Worm (Caenorhabditis elegans) whole organism, young adult: ENCODE data around the gene F21H7.3.

ENCODE experiments used
- B0019.2 ChIP-seq: fragments of 200-800 bp; sonication (Bioruptor generic); conservative IDR thresholded peaks from 2 replicates; pipeline ENCODE4 v1.3.6; 2022; ENCODE audit warnings: missing genetic modification reagents, missing genetic modification characterization, missing compliant biosample characterization
- B0035.1 ChIP-seq: sonication (generic microtip); optimal IDR thresholded peaks from 2 replicates; lab custom pipeline; 2016; ENCODE audit warnings: missing genetic modification characterization, mild to moderate bottlenecking, missing compliant biosample characterization, missing genotype, missing genetic modification reagents
- F10E7.11 ChIP-seq: sonication (generic microtip); optimal IDR thresholded peaks from 2 replicates; lab custom pipeline; 2017; ENCODE audit warnings: mild to moderate bottlenecking, missing genetic modification characterization, moderate library complexity, missing compliant biosample characterization
- F23B12.7 ChIP-seq: sonication (generic microtip); optimal IDR thresholded peaks from 2 replicates; lab custom pipeline; 2017; ENCODE audit warnings: missing genetic modification characterization, mild to moderate bottlenecking, missing compliant biosample characterization, antibody characterized with exemption, moderate library complexity; ENCODE audit not compliant: insufficient read depth
- F37B4.10 ChIP-seq: fragments of 200-800 bp; sonication (Bioruptor generic); IDR thresholded peaks from 2 replicates; pipeline ENCODE4 v1.3.6; 2022; ENCODE audit warnings: missing genetic modification characterization, missing compliant biosample characterization
- F49E8.2 ChIP-seq: sonication (generic microtip); optimal IDR thresholded peaks from 3 replicates; lab custom pipeline; 2017; ENCODE audit warnings: missing genetic modification characterization, mild to moderate bottlenecking, missing compliant biosample characterization, antibody characterized with exemption, moderate library complexity; ENCODE audit not compliant: insufficient read depth
- F52B5.7 ChIP-seq: sonication (generic microtip); optimal IDR thresholded peaks from 2 replicates; lab custom pipeline; 2016; ENCODE audit warnings: mild to moderate bottlenecking, missing genetic modification characterization, missing compliant biosample characterization
- K12H6.12 ChIP-seq: fragments of 200-800 bp; sonication (Bioruptor generic); optimal IDR thresholded peaks from 2 replicates; lab custom pipeline; 2018; ENCODE audit warnings: mild to moderate bottlenecking, missing genetic modification characterization, missing compliant biosample characterization
- T26A5.8 ChIP-seq: sonication (generic microtip); optimal IDR thresholded peaks from 2 replicates; lab custom pipeline; 2016; ENCODE audit warnings: missing genetic modification characterization, missing compliant biosample characterization
- Y79H2A.3 ChIP-seq: fragments of 200-800 bp; sonication (Bioruptor generic); conservative IDR thresholded peaks from 2 replicates; pipeline ENCODE4 v1.3.6; 2022; ENCODE audit warnings: missing genetic modification reagents, missing genetic modification characterization, missing compliant biosample characterization
- akir-1 ChIP-seq: fragments of 200-800 bp; sonication (Bioruptor generic); optimal IDR thresholded peaks from 2 replicates; lab custom pipeline; 2018; ENCODE audit warnings: mild to moderate bottlenecking, missing genetic modification characterization, moderate library complexity, missing compliant biosample characterization
- aptf-3 ChIP-seq: fragments of 200-800 bp; sonication (Bioruptor generic); IDR thresholded peaks from 2 replicates; pipeline ENCODE4 v1.3.6; 2022; ENCODE audit warnings: missing genetic modification characterization, missing compliant biosample characterization
- athp-1 ChIP-seq: sonication (generic microtip); optimal IDR thresholded peaks from 2 replicates; lab custom pipeline; 2017; ENCODE audit warnings: mild to moderate bottlenecking, missing genetic modification characterization, missing compliant biosample characterization
- attf-6 ChIP-seq: fragments of 200-800 bp; sonication (Bioruptor generic); IDR thresholded peaks from 2 replicates; pipeline ENCODE4 v1.3.6; 2022; ENCODE audit warnings: missing genetic modification reagents, missing genetic modification characterization, missing compliant biosample characterization
- ceh-27 ChIP-seq: fragments of 200-800 bp; sonication (Bioruptor generic); optimal IDR thresholded peaks from 2 replicates; lab custom pipeline; 2018; ENCODE audit warnings: mild to moderate bottlenecking, missing genetic modification characterization, moderate library complexity, missing compliant biosample characterization
- ceh-40 ChIP-seq: fragments of 200-800 bp; sonication (Bioruptor generic); IDR thresholded peaks from 2 replicates; pipeline ENCODE4 v1.3.6; 2022; ENCODE audit warnings: missing genetic modification characterization, missing compliant biosample characterization
- fkh-3 ChIP-seq: sonication (generic microtip); optimal IDR thresholded peaks from 2 replicates; lab custom pipeline; 2016; ENCODE audit warnings: mild to moderate bottlenecking, missing genetic modification characterization, missing compliant biosample characterization
- hlh-26 ChIP-seq: fragments of 200-800 bp; sonication (Bioruptor generic); conservative IDR thresholded peaks from 2 replicates; pipeline ENCODE4 v1.3.6; 2022; ENCODE audit warnings: missing genetic modification reagents, missing genetic modification characterization, missing compliant biosample characterization
- hrde-1 ChIP-seq: sonication (generic microtip); optimal IDR thresholded peaks from 2 replicates; lab custom pipeline; 2016; ENCODE audit warnings: missing genetic modification characterization, mild to moderate bottlenecking, missing compliant biosample characterization, moderate library complexity, missing genotype, missing genetic modification reagents, borderline replicate concordance
- hsf-1 ChIP-seq: fragments of 200-800 bp; sonication (Bioruptor generic); IDR thresholded peaks from 2 replicates; pipeline ENCODE4 v1.3.6; 2022; ENCODE audit warnings: missing genetic modification reagents, missing genetic modification characterization, missing compliant biosample characterization
- lin-40 ChIP-seq: sonication (generic microtip); optimal IDR thresholded peaks from 2 replicates; lab custom pipeline; 2016; ENCODE audit warnings: missing genetic modification characterization, mild to moderate bottlenecking, missing compliant biosample characterization, missing genotype, missing genetic modification reagents
- madf-10 ChIP-seq: sonication (generic microtip); optimal IDR thresholded peaks from 2 replicates; lab custom pipeline; 2016; ENCODE audit warnings: mild to moderate bottlenecking, missing genetic modification characterization, missing compliant biosample characterization
- mel-28 ChIP-seq: sonication (generic microtip); optimal IDR thresholded peaks from 2 replicates; lab custom pipeline; 2016; ENCODE audit warnings: borderline replicate concordance, mild to moderate bottlenecking, missing genetic modification characterization, missing compliant biosample characterization
- nfyb-1 ChIP-seq: fragments of 200-800 bp; sonication (Bioruptor generic); IDR thresholded peaks from 2 replicates; pipeline ENCODE4 v1.3.6; 2022; ENCODE audit warnings: missing genetic modification reagents, missing genetic modification characterization, missing compliant biosample characterization
- nhr-80 ChIP-seq: sonication (generic microtip); optimal IDR thresholded peaks from 2 replicates; lab custom pipeline; 2016; ENCODE audit warnings: missing genetic modification characterization, missing compliant biosample characterization
- pbrm-1 ChIP-seq: fragments of 200-800 bp; sonication (Bioruptor generic); IDR thresholded peaks from 2 replicates; pipeline ENCODE4 v1.3.6; 2022; ENCODE audit warnings: missing genetic modification reagents, missing genetic modification characterization, missing compliant biosample characterization
- sea-2 ChIP-seq: fragments of 200-800 bp; sonication (Bioruptor generic); IDR thresholded peaks from 2 replicates; pipeline ENCODE4 v1.3.6; 2022; ENCODE audit warnings: missing genetic modification characterization, missing compliant biosample characterization
- snpc-4 ChIP-seq, 5 experiments: fragments of 150-350 bp in 1 of 5; sonication (generic microtip) in 4 of 5; optimal IDR thresholded peaks; 2 replicates each; lab custom pipeline; 2014 to 2018; ENCODE audit warnings: missing genetic modification characterization in 5 of 5, missing biosample characterization in 3 of 5, antibody characterized with exemption in 2 of 5, mild to moderate bottlenecking in 2 of 5, missing compliant biosample characterization in 2 of 5, missing genotype in 2 of 5, moderate library complexity in 2 of 5, missing genetic modification reagents in 1 of 5
- somi-1 ChIP-seq: fragments of 200-800 bp; sonication (Bioruptor generic); optimal IDR thresholded peaks from 2 replicates; lab custom pipeline; 2018; ENCODE audit warnings: mild to moderate bottlenecking, missing genetic modification characterization, missing compliant biosample characterization
- tbx-9 ChIP-seq: sonication (generic microtip); optimal IDR thresholded peaks from 2 replicates; lab custom pipeline; 2016; ENCODE audit warnings: borderline replicate concordance, missing genetic modification characterization, inconsistent platforms, missing compliant biosample characterization
- unc-62 ChIP-seq: fragments of 150-350 bp; optimal IDR thresholded peaks from 2 replicates; lab custom pipeline; 2014; ENCODE audit warnings: missing biosample characterization, missing genetic modification reagents, missing genetic modification characterization
- zim-3 ChIP-seq: sonication (generic microtip); optimal IDR thresholded peaks from 2 replicates; lab custom pipeline; 2017; ENCODE audit warnings: mild to moderate bottlenecking, missing genetic modification characterization, moderate library complexity, missing compliant biosample characterization
- ztf-18 ChIP-seq: sonication (generic microtip); optimal IDR thresholded peaks from 2 replicates; lab custom pipeline; 2016; ENCODE audit warnings: missing genotype, mild to moderate bottlenecking, missing genetic modification characterization, missing compliant biosample characterization
- ztf-28 ChIP-seq: fragments of 200-800 bp; sonication (Bioruptor generic); IDR thresholded peaks from 2 replicates; pipeline ENCODE4 v1.3.6; 2022; ENCODE audit warnings: missing genetic modification reagents, missing genetic modification characterization, missing compliant biosample characterization
- ztf-3 ChIP-seq: fragments of 200-800 bp; sonication (Bioruptor generic); optimal IDR thresholded peaks from 2 replicates; lab custom pipeline; 2018; ENCODE audit warnings: mild to moderate bottlenecking, missing genetic modification characterization, missing compliant biosample characterization
- ztf-6 ChIP-seq: fragments of 200-800 bp; sonication (Bioruptor generic); IDR thresholded peaks from 2 replicates; pipeline ENCODE4 v1.3.6; 2022; ENCODE audit warnings: missing genetic modification reagents, missing genetic modification characterization, missing compliant biosample characterization

F21H7.3 gene

DNA sequence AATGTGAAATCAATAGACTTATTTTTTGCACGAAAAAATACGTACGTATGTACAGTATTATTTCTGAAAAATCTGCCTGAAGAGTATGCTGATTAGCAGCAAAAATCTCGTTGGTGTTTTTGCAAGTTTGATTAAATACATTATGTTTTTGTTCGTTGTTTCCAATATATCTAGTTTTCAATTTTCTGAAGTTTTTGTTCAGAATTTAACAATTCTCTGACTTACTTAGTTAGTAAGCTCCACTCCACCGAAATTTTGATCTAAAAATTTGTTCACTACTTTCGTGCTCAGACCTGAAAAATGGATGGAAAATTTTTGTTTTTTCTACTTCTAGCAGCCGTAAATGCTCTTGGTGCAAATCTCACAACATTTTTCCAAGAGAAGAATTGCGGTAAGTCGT, 30.1 kb downstream of the F21H7.3 start, which contains the start of gene irld-26:
TSS of gene irld-26 (plus strand) at position 301 of the 400 bp plus-strand sequence.
- TF ChIP-seq snpc-4 (GFP tag; optimal IDR thresholded peaks at IDR 0.05; lab: Kevin White, UChicago) (no peak), snpc-4 (tag; optimal IDR thresholded peaks at IDR 0.05; lab: Kevin White, UChicago) (no peak), nhr-80 (no peak), F23B12.7 (tag; lab: Kevin White, UChicago) (no peak), ceh-27 (no peak), ztf-28 (GFP tag; lab: Robert Waterston, UW) (no peak), K12H6.12 (tag; lab: Kevin White, UChicago) (no peak), somi-1 (no peak), ztf-18 (tag; lab: Kevin White, UChicago) (no peak), F10E7.11 (tag; lab: Kevin White, UChicago) (no peak), B0019.2 (GFP tag; lab: Robert Waterston, UW) (no peak), hlh-26 (GFP tag; lab: Robert Waterston, UW) (no peak), Y79H2A.3 (GFP tag; lab: Robert Waterston, UW) (no peak), attf-6 (GFP tag; lab: Robert Waterston, UW) (no peak), B0035.1 (tag; lab: Kevin White, UChicago) (no peak), nfyb-1 (GFP tag; lab: Robert Waterston, UW) (no peak), fkh-3 (no peak), hsf-1 (GFP tag; lab: Robert Waterston, UW) (no peak)

DNA sequence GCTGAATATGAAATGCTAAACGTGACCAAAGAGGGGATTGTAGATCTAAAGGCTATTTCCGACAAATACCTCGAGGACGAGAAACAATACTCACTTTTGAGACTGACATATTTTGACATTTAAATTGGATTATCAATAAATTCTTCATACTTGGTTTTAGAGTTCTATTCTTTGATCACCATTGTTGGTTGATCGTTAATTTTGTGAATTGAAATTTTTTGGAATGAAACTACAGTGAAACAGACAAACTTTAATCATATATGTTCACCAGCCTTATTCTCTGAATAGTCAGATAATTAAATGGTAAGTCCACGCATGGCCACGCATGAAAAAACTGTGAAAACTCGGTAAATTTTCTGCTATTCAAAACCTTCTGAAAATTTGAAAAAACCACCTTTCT, 32.4 kb downstream of the F21H7.3 start, which contains the start of gene F11A5.18:
TSS of gene F11A5.18 (plus strand) at position 301 of the 400 bp plus-strand sequence.
- TF ChIP-seq F49E8.2 (tag; lab: Kevin White, UChicago) (no peak), ztf-3 (no peak), pbrm-1 (GFP tag; lab: Robert Waterston, UW) (no peak), lin-40 (tag; lab: Kevin White, UChicago) (no peak), zim-3 (no peak), athp-1 (tag; lab: Kevin White, UChicago) (no peak)

DNA sequence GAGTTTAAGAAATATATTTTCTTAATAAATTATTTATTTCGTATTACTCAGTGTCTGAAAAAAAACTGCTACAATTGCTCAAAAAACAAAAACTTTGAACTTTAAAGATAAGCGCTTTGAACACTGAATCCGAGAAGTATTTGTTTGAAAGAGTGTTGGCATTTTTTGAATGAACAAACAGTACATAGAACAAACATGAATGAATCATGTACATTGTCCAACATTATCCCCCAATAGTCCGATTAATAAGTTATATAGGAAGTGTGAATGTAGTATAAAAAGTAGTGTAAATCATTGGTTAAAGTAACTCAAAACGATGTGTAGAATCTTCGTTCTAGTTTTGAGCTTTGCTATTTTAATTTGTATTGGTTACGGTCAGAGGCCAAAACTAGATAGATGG, 33.3 kb downstream of the F21H7.3 start, which contains the start of gene F11A5.17:
TSS of gene F11A5.17 (plus strand) at position 301 of the 400 bp plus-strand sequence.
- TF ChIP-seq tbx-9 (tag; lab: Kevin White, UChicago), result no peak
- TF ChIP-seq akir-1, result no peak
- no peak for TF ChIP-seq T26A5.8
- no peak for TF ChIP-seq ztf-6 (GFP tag; lab: Robert Waterston, UW)
- TF ChIP-seq madf-10, result no peak
- no peak for TF ChIP-seq B0019.2 (GFP tag; lab: Robert Waterston, UW)
- TF ChIP-seq Y79H2A.3 (GFP tag; lab: Robert Waterston, UW), result no peak

DNA sequence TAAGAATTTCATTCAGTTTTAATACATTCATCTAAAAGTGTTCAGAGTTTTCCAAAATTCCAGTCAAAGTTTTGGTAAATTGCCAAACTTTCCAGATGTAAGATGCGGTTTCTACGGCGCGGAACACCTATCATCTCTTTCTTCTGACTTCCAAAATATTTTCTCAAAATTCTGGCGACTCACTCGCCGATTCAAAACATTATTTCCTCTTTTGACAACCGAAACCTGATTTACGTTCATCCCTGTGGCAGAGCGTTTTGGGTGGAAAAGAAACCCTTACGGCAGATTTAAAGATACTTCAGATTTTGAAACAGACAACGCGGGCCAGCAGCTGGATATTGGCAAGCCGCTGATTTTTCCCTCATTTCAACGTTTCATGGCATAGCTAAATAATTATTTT, 37.0 kb downstream of the F21H7.3 start, which contains the start of gene F11A5.5:
TSS of gene F11A5.5 (plus strand) at position 301 of the 400 bp plus-strand sequence.
- TF ChIP-seq unc-62 (GFP tag; lab: Kevin White, UChicago) (no peak), ztf-6 (GFP tag; lab: Robert Waterston, UW) (no peak), ceh-40 (GFP tag; lab: Robert Waterston, UW) (no peak), sea-2 (GFP tag; lab: Robert Waterston, UW) (no peak)

DNA sequence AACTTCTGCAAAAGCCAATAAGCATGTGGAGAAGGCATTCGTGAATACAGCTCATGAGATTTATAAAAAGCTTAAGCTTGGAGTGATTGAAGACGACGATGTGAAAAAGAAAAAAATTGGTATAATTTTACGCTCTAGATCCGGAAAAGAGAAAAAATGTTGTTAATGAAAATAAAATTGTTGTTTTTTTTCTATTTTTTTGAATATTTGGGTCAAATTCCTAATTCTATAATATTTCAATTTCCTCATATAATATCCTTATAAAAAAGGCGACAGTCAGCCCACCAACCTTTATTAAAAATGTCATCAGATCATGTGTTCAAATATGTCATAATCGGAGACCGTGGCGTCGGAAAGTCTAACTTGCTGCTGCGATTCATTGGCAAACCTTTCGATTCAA, 39.7 kb downstream of the F21H7.3 start, which contains the start of gene rabr-3:
TSS of gene rabr-3 (plus strand) at position 301 of the 400 bp plus-strand sequence.
- TF ChIP-seq aptf-3 (GFP tag; lab: Robert Waterston, UW) (no peak), nhr-80 (no peak), madf-10 (no peak), F52B5.7 (tag; lab: Kevin White, UChicago) (no peak), mel-28 (tag; lab: Kevin White, UChicago) (no peak), F37B4.10 (GFP tag; lab: Robert Waterston, UW) (no peak), hrde-1 (tag; lab: Kevin White, UChicago) (no peak)
